Fruit fly (Drosophila melanogaster) whole organism, embryonic: ENCODE measurements around the gene spn-E.

ENCODE experiments used
- BEAF-32 ChIP-seq: fragments of 200-800 bp; sonication (Bioruptor generic); optimal IDR thresholded peaks from 3 replicates; lab custom pipeline; 2017; ENCODE audit warnings: missing biosample characterization, missing genetic modification characterization, mild to moderate bottlenecking, moderate library complexity, missing genetic modification reagents
- CG10267 ChIP-seq: fragments of 200-800 bp; sonication (Bioruptor generic); optimal IDR thresholded peaks from 2 replicates; lab custom pipeline; 2018; ENCODE audit warnings: missing biosample characterization, mild to moderate bottlenecking, missing genetic modification characterization, moderate library complexity
- CG13287 ChIP-seq: fragments of 200-800 bp; sonication (Bioruptor generic); IDR thresholded peaks from 2 replicates; pipeline ENCODE4 v1.3.6; 2022; ENCODE audit warnings: missing biosample characterization, missing genetic modification characterization; ENCODE audit not compliant: partially characterized antibody
- CG14441 ChIP-seq: fragments of 200-800 bp; sonication (Bioruptor generic); IDR thresholded peaks from 2 replicates; pipeline ENCODE4 v1.3.6; 2022; ENCODE audit warnings: missing biosample characterization, missing genetic modification characterization
- CG14860 ChIP-seq: fragments of 200-800 bp; sonication (Bioruptor generic); IDR thresholded peaks from 3 replicates; pipeline ENCODE4 v1.3.6; 2022; ENCODE audit warnings: missing biosample characterization, missing genetic modification characterization; ENCODE audit not compliant: partially characterized antibody
- CG1603 ChIP-seq: fragments of 200-800 bp; sonication (Bioruptor generic); optimal IDR thresholded peaks from 2 replicates; lab custom pipeline; 2019; ENCODE audit warnings: missing biosample characterization, mild to moderate bottlenecking, missing genetic modification characterization, moderate library complexity
- CG17361 ChIP-seq: fragments of 200-800 bp; sonication (Bioruptor generic); IDR thresholded peaks from 3 replicates; pipeline ENCODE4 v1.3.6; 2022; ENCODE audit warnings: missing biosample characterization, missing genetic modification characterization
- CG2116 ChIP-seq: fragments of 200-800 bp; sonication (Bioruptor generic); optimal IDR thresholded peaks from 3 replicates; lab custom pipeline; 2018; ENCODE audit warnings: missing biosample characterization, mild to moderate bottlenecking, missing genetic modification characterization
- CG2129 ChIP-seq: fragments of 200-800 bp; sonication (Bioruptor generic); IDR thresholded peaks from 2 replicates; pipeline ENCODE4 v1.3.6; 2022; ENCODE audit warnings: missing biosample characterization, missing genetic modification characterization; ENCODE audit not compliant: partially characterized antibody
- CG2712 ChIP-seq: fragments of 200-800 bp; optimal IDR thresholded peaks from 3 replicates; lab custom pipeline; 2019; ENCODE audit warnings: missing biosample characterization, mild to moderate bottlenecking, missing genetic modification characterization, moderate library complexity
- CG33213 ChIP-seq: fragments of 200-800 bp; sonication (Bioruptor generic); optimal IDR thresholded peaks from 3 replicates; lab custom pipeline; 2016; ENCODE audit warnings: missing biosample characterization, missing genetic modification characterization
- CG34224 ChIP-seq: fragments of 200-800 bp; sonication (Bioruptor generic); IDR thresholded peaks from 3 replicates; pipeline ENCODE4 v1.3.6; 2022; ENCODE audit warnings: missing biosample characterization, missing genetic modification characterization; ENCODE audit not compliant: partially characterized antibody
- CG4282 ChIP-seq: fragments of 200-800 bp; sonication (Bioruptor generic); optimal IDR thresholded peaks from 2 replicates; lab custom pipeline; 2016; ENCODE audit warnings: missing biosample characterization, missing genetic modification characterization
- CG6689 ChIP-seq: fragments of 200-800 bp; sonication (Bioruptor generic); IDR thresholded peaks from 2 replicates; pipeline ENCODE4 v1.3.6; 2022; ENCODE audit warnings: missing biosample characterization, missing genetic modification characterization
- CG7357 ChIP-seq: fragments of 200-800 bp; sonication (Bioruptor generic); IDR thresholded peaks from 3 replicates; pipeline ENCODE4 v1.3.6; 2022; ENCODE audit warnings: missing biosample characterization, missing genetic modification characterization
- CG9817 ChIP-seq: fragments of 200-800 bp; sonication (Bioruptor generic); optimal IDR thresholded peaks from 2 replicates; lab custom pipeline; 2018; ENCODE audit warnings: missing biosample characterization, mild to moderate bottlenecking, missing genetic modification characterization, moderate library complexity
- CoRest ChIP-seq: fragments of 200-800 bp; sonication (Bioruptor generic); optimal IDR thresholded peaks from 3 replicates; lab custom pipeline; 2018; ENCODE audit warnings: missing biosample characterization, mild to moderate bottlenecking, missing genetic modification characterization, moderate library complexity
- Dll ChIP-seq: fragments of 200-800 bp; sonication (Bioruptor generic); IDR thresholded peaks from 4 replicates; pipeline ENCODE4 v1.3.6; 2022; ENCODE audit warnings: missing biosample characterization, missing genetic modification characterization; ENCODE audit not compliant: partially characterized antibody
- Doc3 ChIP-seq: fragments of 200-800 bp; sonication (Bioruptor generic); IDR thresholded peaks from 3 replicates; pipeline ENCODE4 v1.3.6; 2022; ENCODE audit warnings: missing biosample characterization, missing genetic modification characterization; ENCODE audit not compliant: partially characterized antibody
- Dp ChIP-seq: fragments of 200-800 bp; sonication (Bioruptor generic); optimal IDR thresholded peaks from 2 replicates; lab custom pipeline; 2018; ENCODE audit warnings: missing biosample characterization, mild to moderate bottlenecking, missing genetic modification characterization, moderate library complexity
- Drgx ChIP-seq: fragments of 200-800 bp; sonication (Bioruptor generic); IDR thresholded peaks from 2 replicates; pipeline ENCODE4 v1.3.6; 2022; ENCODE audit warnings: missing biosample characterization, missing genetic modification characterization
- Eip74EF ChIP-seq, 2 experiments: fragments of 200-800 bp in 1 of 2; fragments of >200 bp in 1 of 2; sonication (Bioruptor generic) in 1 of 2; optimal IDR thresholded peaks; 2 replicates each; lab custom pipeline; 2017 to 2019; ENCODE audit warnings: missing biosample characterization in 2 of 2, missing genetic modification characterization in 2 of 2, mild to moderate bottlenecking in 1 of 2, moderate library complexity in 1 of 2
- HLH4C ChIP-seq: fragments of 200-800 bp; sonication (Bioruptor generic); IDR thresholded peaks from 3 replicates; pipeline ENCODE4 v1.3.6; 2022; ENCODE audit warnings: missing biosample characterization, missing genetic modification characterization; ENCODE audit not compliant: partially characterized antibody
- Med ChIP-seq: fragments of 200-800 bp; sonication (Bioruptor generic); peaks from one replicate; lab custom pipeline; 2016; ENCODE audit warnings: missing biosample characterization, missing genetic modification characterization, mild to moderate bottlenecking, inconsistent platforms, moderate library complexity
- Oli ChIP-seq: fragments of 200-800 bp; sonication (Bioruptor generic); optimal IDR thresholded peaks from 2 replicates; lab custom pipeline; 2018; ENCODE audit warnings: missing biosample characterization, mild to moderate bottlenecking, missing genetic modification characterization, moderate library complexity
- Scr ChIP-seq: fragments of 200-800 bp; sonication (Bioruptor generic); IDR thresholded peaks from 2 replicates; pipeline ENCODE4 v1.3.6; 2022; ENCODE audit warnings: missing biosample characterization, missing genetic modification characterization; ENCODE audit not compliant: partially characterized antibody
- Sin3A ChIP-seq: fragments of >200 bp; optimal IDR thresholded peaks from 2 replicates; lab custom pipeline; 2018
- Sox102F ChIP-seq: fragments of 200-800 bp; sonication (Bioruptor generic); optimal IDR thresholded peaks from 2 replicates; lab custom pipeline; 2018; ENCODE audit warnings: missing biosample characterization, mild to moderate bottlenecking, missing genetic modification characterization, moderate library complexity
- Sry-δ ChIP-seq: fragments of 200-800 bp; sonication (Bioruptor generic); optimal IDR thresholded peaks from 2 replicates; lab custom pipeline; 2016; ENCODE audit warnings: missing biosample characterization, missing genetic modification characterization
- amos ChIP-seq: fragments of 200-800 bp; sonication (Bioruptor generic); IDR thresholded peaks from 2 replicates; pipeline ENCODE4 v1.3.6; 2022; ENCODE audit warnings: missing biosample characterization, missing genetic modification characterization; ENCODE audit not compliant: partially characterized antibody
- bigmax ChIP-seq: fragments of 200-800 bp; sonication (Bioruptor generic); optimal IDR thresholded peaks from 2 replicates; lab custom pipeline; 2018; ENCODE audit warnings: missing biosample characterization, mild to moderate bottlenecking, missing genetic modification characterization
- chinmo ChIP-seq: fragments of 200-800 bp; sonication (Bioruptor generic); IDR thresholded peaks from 4 replicates; pipeline ENCODE4 v1.3.6; 2022; ENCODE audit warnings: missing biosample characterization, missing genetic modification characterization; ENCODE audit not compliant: partially characterized antibody
- dpn ChIP-seq, 2 experiments: fragments of 200-800 bp; sonication (Bioruptor generic); optimal IDR thresholded peaks; 3 replicates each; lab custom pipeline; 2016; ENCODE audit warnings: missing biosample characterization in 2 of 2, missing genetic modification characterization in 2 of 2
- grn ChIP-seq: fragments of 200-800 bp; sonication (Bioruptor generic); optimal IDR thresholded peaks from 3 replicates; lab custom pipeline; 2017; ENCODE audit warnings: missing biosample characterization, missing genetic modification characterization
- ham ChIP-seq: fragments of 200-800 bp; sonication (Bioruptor generic); IDR thresholded peaks from 2 replicates; pipeline ENCODE4 v1.3.6; 2022; ENCODE audit warnings: missing biosample characterization, missing genetic modification characterization
- hbn ChIP-seq: fragments of 200-800 bp; sonication (Bioruptor generic); IDR thresholded peaks from 2 replicates; pipeline ENCODE4 v1.3.6; 2022; ENCODE audit warnings: missing biosample characterization, missing genetic modification characterization; ENCODE audit not compliant: partially characterized antibody
- kni ChIP-seq: fragments of 200-800 bp; sonication (Bioruptor generic); optimal IDR thresholded peaks from 3 replicates; lab custom pipeline; 2017; ENCODE audit warnings: mild to moderate bottlenecking, missing biosample characterization, missing genetic modification reagents, missing genetic modification characterization
- knrl ChIP-seq: fragments of 200-800 bp; sonication (Bioruptor generic); IDR thresholded peaks from 3 replicates; pipeline ENCODE4 v1.3.6; 2022; ENCODE audit warnings: missing biosample characterization, missing genetic modification characterization; ENCODE audit not compliant: partially characterized antibody
- lbe ChIP-seq: fragments of 200-800 bp; sonication (Bioruptor generic); optimal IDR thresholded peaks from 2 replicates; lab custom pipeline; 2016; ENCODE audit warnings: missing biosample characterization, mild to moderate bottlenecking, missing genetic modification characterization
- pan ChIP-seq, 4 experiments: fragments of >200 bp in 3 of 4; fragments of 200-800 bp in 1 of 4; sonication (Bioruptor generic) in 1 of 4; optimal IDR thresholded peaks in 3 of 4; IDR thresholded peaks in 1 of 4; 2 replicates each; pipeline versions ENCODE4 v1.3.6 to Lab custom; 2017 to 2022; ENCODE audit warnings: missing biosample characterization in 2 of 4, missing genetic modification characterization in 2 of 4, mixed read lengths in 1 of 4
- sens ChIP-seq: fragments of 200-800 bp; sonication (Bioruptor generic); peaks from one replicate; lab custom pipeline; 2016; ENCODE audit warnings: missing biosample characterization, missing genetic modification characterization
- tgo ChIP-seq: fragments of 200-800 bp; sonication (Bioruptor generic); IDR thresholded peaks from 3 replicates; pipeline ENCODE4 v1.3.6; 2022; ENCODE audit warnings: missing biosample characterization, missing genetic modification characterization
- unc-4 ChIP-seq: fragments of 200-800 bp; sonication (Bioruptor generic); IDR thresholded peaks from 2 replicates; pipeline ENCODE4 v1.3.6; 2022; ENCODE audit warnings: missing biosample characterization, missing genetic modification characterization; ENCODE audit not compliant: partially characterized antibody
- vnd ChIP-seq: fragments of 200-800 bp; sonication (Bioruptor generic); IDR thresholded peaks from 3 replicates; pipeline ENCODE4 v1.3.6; 2022; ENCODE audit warnings: missing biosample characterization, missing genetic modification characterization; ENCODE audit not compliant: partially characterized antibody
- vvl ChIP-seq: fragments of 200-800 bp; sonication (Bioruptor generic); IDR thresholded peaks from 2 replicates; pipeline ENCODE4 v1.3.6; 2022; ENCODE audit warnings: missing biosample characterization, missing genetic modification characterization
- z ChIP-seq: fragments of 200-800 bp; sonication (Bioruptor generic); IDR thresholded peaks from 3 replicates; pipeline ENCODE4 v1.3.6; 2022; ENCODE audit warnings: missing biosample characterization, missing genetic modification characterization

The spn-E gene

DNA sequence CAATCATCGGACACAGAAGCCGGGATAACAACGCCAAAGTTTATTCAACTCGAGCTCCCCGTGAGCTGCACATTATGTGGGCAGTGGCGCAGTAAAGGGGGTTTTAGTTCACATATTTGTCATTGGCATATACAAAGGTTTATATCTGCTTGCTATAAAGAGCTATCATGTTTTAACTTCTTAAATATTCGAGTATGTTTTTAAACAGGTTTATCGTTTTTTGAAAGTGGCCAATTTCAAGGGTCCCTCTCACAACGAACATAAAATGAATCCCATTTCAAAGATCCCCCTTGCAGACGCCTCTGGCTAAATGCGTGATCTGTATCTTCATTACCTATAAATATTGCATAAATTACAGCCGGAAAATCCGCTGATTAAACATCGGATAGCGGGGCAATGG lies 9.7 kb upstream of the spn-E start (continued):
- TF ChIP-seq Sox102F (GFP tag; lab: Kevin White, UChicago) (peak; percentile 51), vvl (GFP tag; lab: Robert Waterston, UW) (no peak), CG6689 (GFP tag; lab: Robert Waterston, UW) (peak; percentile 24; the same call in 1 of the 2 replicates), CoRest (tag; lab: Kevin White, UChicago) (peak; percentile 21), grn (GFP tag; lab: Kevin White, UChicago) (peak; percentile 72), CG17361 (no peak), CG7357 (GFP tag; lab: Robert Waterston, UW) (peak; percentile 18; the same call in 1 of the 3 replicates), dpn (GFP tag; optimal IDR thresholded peaks at IDR 0.05; lab: Kevin White, UChicago) (peak in 1 of 2 experiments; percentile 32), Eip74EF (GFP tag; optimal IDR thresholded peaks at IDR 0.05; lab: Kevin White, UChicago) (peak in 1 of 2 experiments; percentile 3), CG33213 (GFP tag; lab: Kevin White, UChicago) (no peak), lbe (GFP tag; lab: Kevin White, UChicago) (peak; percentile 31), Drgx (GFP tag; lab: Robert Waterston, UW) (peak; percentile 35; the same call in 1 of the 2 replicates), CG2712 (tag; lab: Kevin White, UChicago) (peak; percentile 50), Oli (tag; lab: Kevin White, UChicago) (peak; percentile 34), pan (optimal IDR thresholded peaks at IDR 0.05; lab: Kevin White, UChicago) (no peak), pan (GFP tag; optimal IDR thresholded peaks at IDR 0.05 in 1 of 2, IDR thresholded peaks at IDR 0.05 in 1 of 2) (peak in 1 of 2 experiments; percentile 28), CG9817 (tag; lab: Kevin White, UChicago) (peak; percentile 13), tgo (GFP tag; lab: Robert Waterston, UW) (peak; percentile 35; the same call in 2 of the 3 replicates), bigmax (GFP tag; lab: Kevin White, UChicago) (no peak)

DNA sequence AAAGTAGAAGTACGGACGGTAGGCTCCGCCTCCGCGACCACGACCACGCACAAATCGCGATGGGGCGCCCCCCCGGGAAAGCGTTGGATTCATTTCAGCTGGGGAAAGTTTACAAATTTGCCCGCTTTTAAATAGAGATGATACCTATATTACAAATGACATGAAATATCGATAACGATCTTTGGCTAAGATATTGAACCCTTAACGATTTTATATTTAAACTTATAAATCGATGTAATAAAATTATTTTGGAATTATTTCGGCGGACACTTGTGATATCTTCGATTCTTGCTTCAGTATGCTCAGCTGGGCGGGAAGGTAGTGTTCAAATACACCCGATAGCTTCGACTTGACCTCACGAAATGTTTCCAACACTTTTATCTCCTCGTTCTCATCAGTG lies 4.7 kb upstream of the spn-E start, which contains the start of gene rec:
Gene rec (minus strand): TSS at position 108 of the 400 bp plus-strand sequence.
- TF ChIP-seq CG14860 (GFP tag; lab: Robert Waterston, UW), result peak; percentile 41; the same call in 1 of the 3 replicates
- TF ChIP-seq Doc3 (GFP tag; lab: Robert Waterston, UW), result peak; percentile 52; the same call in 1 of the 3 replicates
- peak; percentile 42; the same call in 1 of the 3 replicates for TF ChIP-seq CG34224 (GFP tag; lab: Robert Waterston, UW)
- TF ChIP-seq knrl, result peak; percentile 66; the same call in 2 of the 3 replicates
- no peak for TF ChIP-seq CG14441 (GFP tag; lab: Robert Waterston, UW)
- peak; percentile 60 for TF ChIP-seq BEAF-32 (GFP tag; lab: Kevin White, UChicago)
- peak; percentile 54 for TF ChIP-seq Dp (GFP tag; lab: Kevin White, UChicago)
- TF ChIP-seq Scr (GFP tag; lab: Robert Waterston, UW), result peak; percentile 64
- TF ChIP-seq ham, result no peak
- TF ChIP-seq sens (GFP tag; lab: Kevin White, UChicago), result peak; percentile 17
- peak; percentile 57 for TF ChIP-seq Sry-δ (GFP tag; lab: Kevin White, UChicago)
- TF ChIP-seq chinmo (GFP tag; lab: Robert Waterston, UW), result 0 out of 4 replicates have a peak, but pooled peaks have one; percentile 42
- peak; percentile 17; the same call in 1 of the 2 replicates for TF ChIP-seq CG2129
- peak; percentile 31; the same call in 1 of the 2 replicates for TF ChIP-seq hbn (GFP tag; lab: Robert Waterston, UW)
- no peak for TF ChIP-seq z (GFP tag; lab: Robert Waterston, UW)
- TF ChIP-seq Sin3A (lab: Kevin White, UChicago), result peak; percentile 17
- TF ChIP-seq CG13287 (GFP tag; lab: Robert Waterston, UW), result peak; percentile 74
- 0 out of 3 replicates have a peak, but pooled peaks have one; percentile 31 for TF ChIP-seq vnd (GFP tag; lab: Robert Waterston, UW)
- peak; percentile 63 for TF ChIP-seq unc-4
- TF ChIP-seq kni, result no peak
- peak; percentile 14 for TF ChIP-seq CG10267 (tag; lab: Kevin White, UChicago)
- peak; percentile 66 for TF ChIP-seq Med (GFP tag; lab: Kevin White, UChicago)
- peak; percentile 36 for TF ChIP-seq CG1603 (tag; lab: Kevin White, UChicago)
- TF ChIP-seq CG2116 (GFP tag; lab: Kevin White, UChicago), result peak; percentile 26
- peak; percentile 74 for TF ChIP-seq Dll (GFP tag; lab: Robert Waterston, UW)
- TF ChIP-seq amos, result peak; percentile 43
- no peak for TF ChIP-seq CG4282 (GFP tag; lab: Kevin White, UChicago)
- peak; percentile 57; the same call in 2 of the 3 replicates for TF ChIP-seq HLH4C (GFP tag; lab: Robert Waterston, UW)
